Worm (Caenorhabditis elegans): Measurements from ENCODE around the gene T19D12.1.

DNA sequence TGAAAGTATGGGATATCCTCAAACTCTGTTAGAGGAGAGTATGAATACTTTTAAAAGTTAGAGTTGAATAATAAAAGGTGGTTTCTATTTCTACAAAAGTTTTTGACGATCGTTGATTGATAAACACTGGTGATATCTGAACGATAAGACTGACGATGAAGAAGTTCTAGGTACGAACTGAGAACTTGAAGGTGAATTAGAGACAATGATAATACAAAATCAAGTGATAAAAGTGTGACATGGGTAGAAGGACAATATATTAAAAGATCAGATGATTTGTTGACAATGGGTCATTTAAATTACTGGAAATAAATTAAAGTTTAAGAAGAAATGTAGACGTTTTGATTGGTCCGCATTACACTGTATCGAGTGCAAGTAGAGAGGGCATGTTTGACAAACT is 28.7 kb downstream of the T19D12.1 start, which contains the start of gene C18H9.5:
- TF ChIP-seq ceh-82 (tag; optimal IDR thresholded peaks at IDR 0.05) (no peak), nhr-76 (tag; optimal IDR thresholded peaks at IDR 0.05) (no peak), ztf-11 (tag; optimal IDR thresholded peaks at IDR 0.05) (no peak), fkh-10 (GFP tag; optimal IDR thresholded peaks at IDR 0.05) (no peak), nhr-237 (tag; optimal IDR thresholded peaks at IDR 0.05) (no peak)
